Worm (Caenorhabditis elegans) whole organism, young adult: ENCODE measurements around the gene W03F9.9.

Experiments
- B0019.2 ChIP-seq: fragments of 200-800 bp; sonication (Bioruptor generic); conservative IDR thresholded peaks from 2 replicates; pipeline ENCODE4 v1.3.6; 2022; ENCODE audit warnings: missing genetic modification reagents, missing genetic modification characterization, missing compliant biosample characterization
- B0035.1 ChIP-seq: sonication (generic microtip); optimal IDR thresholded peaks from 2 replicates; lab custom pipeline; 2016; ENCODE audit warnings: missing genetic modification characterization, mild to moderate bottlenecking, missing compliant biosample characterization, missing genotype, missing genetic modification reagents
- B0261.1 ChIP-seq: sonication (generic microtip); optimal IDR thresholded peaks from 2 replicates; lab custom pipeline; 2016; ENCODE audit warnings: mild to moderate bottlenecking, missing genetic modification characterization, moderate library complexity, missing compliant biosample characterization
- D2030.7 ChIP-seq: fragments of 200-800 bp; sonication (Bioruptor generic); IDR thresholded peaks from 2 replicates; pipeline ENCODE4 v1.3.6; 2022; ENCODE audit warnings: missing genetic modification reagents, missing genetic modification characterization, missing compliant biosample characterization
- F10E7.11 ChIP-seq: sonication (generic microtip); optimal IDR thresholded peaks from 2 replicates; lab custom pipeline; 2017; ENCODE audit warnings: mild to moderate bottlenecking, missing genetic modification characterization, moderate library complexity, missing compliant biosample characterization
- F37B4.10 ChIP-seq: fragments of 200-800 bp; sonication (Bioruptor generic); IDR thresholded peaks from 2 replicates; pipeline ENCODE4 v1.3.6; 2022; ENCODE audit warnings: missing genetic modification characterization, missing compliant biosample characterization
- F39B2.1 ChIP-seq: fragments of 200-800 bp; sonication (Bioruptor generic); IDR thresholded peaks from 2 replicates; pipeline ENCODE4 v1.3.6; 2022; ENCODE audit warnings: missing genetic modification reagents, missing genetic modification characterization, missing compliant biosample characterization
- F49E8.2 ChIP-seq: sonication (generic microtip); optimal IDR thresholded peaks from 3 replicates; lab custom pipeline; 2017; ENCODE audit warnings: missing genetic modification characterization, mild to moderate bottlenecking, missing compliant biosample characterization, antibody characterized with exemption, moderate library complexity; ENCODE audit not compliant: insufficient read depth
- F57A8.1 ChIP-seq: fragments of 200-800 bp; sonication (Bioruptor generic); optimal IDR thresholded peaks from 2 replicates; lab custom pipeline; 2018; ENCODE audit warnings: mild to moderate bottlenecking, missing genetic modification characterization, moderate library complexity, missing compliant biosample characterization
- K12H6.12 ChIP-seq: fragments of 200-800 bp; sonication (Bioruptor generic); optimal IDR thresholded peaks from 2 replicates; lab custom pipeline; 2018; ENCODE audit warnings: mild to moderate bottlenecking, missing genetic modification characterization, missing compliant biosample characterization
- T26A5.8 ChIP-seq: sonication (generic microtip); optimal IDR thresholded peaks from 2 replicates; lab custom pipeline; 2016; ENCODE audit warnings: missing genetic modification characterization, missing compliant biosample characterization
- Y53F4B.3 ChIP-seq: fragments of 200-800 bp; sonication (Bioruptor generic); IDR thresholded peaks from 2 replicates; pipeline ENCODE4 v1.3.6; 2022; ENCODE audit warnings: missing genetic modification reagents, missing genetic modification characterization, missing compliant biosample characterization
- Y56A3A.18 ChIP-seq: fragments of 200-800 bp; sonication (Bioruptor generic); IDR thresholded peaks from 2 replicates; pipeline ENCODE4 v1.3.6; 2022; ENCODE audit warnings: missing genetic modification reagents, missing genetic modification characterization, missing compliant biosample characterization
- Y67H2A.10 ChIP-seq: fragments of 200-800 bp; sonication (Bioruptor generic); conservative IDR thresholded peaks from 2 replicates; pipeline ENCODE4 v1.3.6; 2022; ENCODE audit warnings: missing genetic modification reagents, missing genetic modification characterization, missing compliant biosample characterization
- ZK185.1 ChIP-seq: sonication (generic microtip); optimal IDR thresholded peaks from 2 replicates; lab custom pipeline; 2016; ENCODE audit warnings: mild to moderate bottlenecking, missing genetic modification characterization, missing compliant biosample characterization; ENCODE audit not compliant: poor library complexity, severe bottlenecking
- attf-5 ChIP-seq: fragments of 200-800 bp; sonication (Bioruptor generic); optimal IDR thresholded peaks from 2 replicates; lab custom pipeline; 2018; ENCODE audit warnings: mild to moderate bottlenecking, missing genetic modification characterization, missing compliant biosample characterization
- bed-1 ChIP-seq: fragments of 200-800 bp; sonication (Bioruptor generic); IDR thresholded peaks from 2 replicates; pipeline ENCODE4 v1.3.6; 2022; ENCODE audit warnings: missing genetic modification reagents, missing genetic modification characterization, missing compliant biosample characterization
- bed-2 ChIP-seq: fragments of 200-800 bp; sonication (Bioruptor generic); IDR thresholded peaks from 2 replicates; pipeline ENCODE4 v1.3.6; 2022; ENCODE audit warnings: missing genetic modification reagents, missing genetic modification characterization, missing compliant biosample characterization
- cebp-2 ChIP-seq: fragments of 200-800 bp; sonication (Bioruptor generic); IDR thresholded peaks from 2 replicates; pipeline ENCODE4 v1.3.6; 2022; ENCODE audit warnings: missing genetic modification characterization, missing compliant biosample characterization
- ceh-40 ChIP-seq: fragments of 200-800 bp; sonication (Bioruptor generic); IDR thresholded peaks from 2 replicates; pipeline ENCODE4 v1.3.6; 2022; ENCODE audit warnings: missing genetic modification characterization, missing compliant biosample characterization
- ceh-79 ChIP-seq: sonication (generic microtip); optimal IDR thresholded peaks from 2 replicates; lab custom pipeline; 2017; ENCODE audit warnings: mild to moderate bottlenecking, missing genetic modification characterization, missing compliant biosample characterization
- ceh-91 ChIP-seq: fragments of 200-800 bp; sonication (Bioruptor generic); IDR thresholded peaks from 2 replicates; pipeline ENCODE4 v1.3.6; 2022; ENCODE audit warnings: missing genetic modification reagents, missing genetic modification characterization, missing compliant biosample characterization
- chd-7 ChIP-seq: sonication (generic microtip); optimal IDR thresholded peaks from 2 replicates; lab custom pipeline; 2016; ENCODE audit warnings: mild to moderate bottlenecking, missing genetic modification characterization, moderate library complexity, missing compliant biosample characterization
- die-1 ChIP-seq: sonication (generic microtip); optimal IDR thresholded peaks from 2 replicates; lab custom pipeline; 2016; ENCODE audit warnings: missing genotype, mild to moderate bottlenecking, missing genetic modification characterization, missing compliant biosample characterization
- dpl-1 ChIP-seq: fragments of 150-350 bp; optimal IDR thresholded peaks from 2 replicates; lab custom pipeline; 2014; ENCODE audit warnings: missing biosample characterization, missing genetic modification reagents, missing genetic modification characterization
- egl-18 ChIP-seq: fragments of 200-800 bp; sonication (Bioruptor generic); IDR thresholded peaks from 2 replicates; pipeline ENCODE4 v1.3.6; 2022; ENCODE audit warnings: missing genetic modification reagents, missing genetic modification characterization, missing compliant biosample characterization
- ets-4 ChIP-seq: fragments of 200-800 bp; sonication (Bioruptor generic); optimal IDR thresholded peaks from 2 replicates; lab custom pipeline; 2018; ENCODE audit warnings: mild to moderate bottlenecking, missing genetic modification characterization, missing compliant biosample characterization
- fkh-3 ChIP-seq: sonication (generic microtip); optimal IDR thresholded peaks from 2 replicates; lab custom pipeline; 2016; ENCODE audit warnings: mild to moderate bottlenecking, missing genetic modification characterization, missing compliant biosample characterization
- hlh-12 ChIP-seq: sonication (generic microtip); optimal IDR thresholded peaks from 2 replicates; lab custom pipeline; 2016; ENCODE audit warnings: missing genetic modification characterization, missing compliant biosample characterization
- hlh-26 ChIP-seq: fragments of 200-800 bp; sonication (Bioruptor generic); conservative IDR thresholded peaks from 2 replicates; pipeline ENCODE4 v1.3.6; 2022; ENCODE audit warnings: missing genetic modification reagents, missing genetic modification characterization, missing compliant biosample characterization
- hmg-1.2 ChIP-seq: fragments of 200-800 bp; sonication (Bioruptor generic); IDR thresholded peaks from 2 replicates; pipeline ENCODE4 v1.3.6; 2022; ENCODE audit warnings: missing genetic modification reagents, missing genetic modification characterization, missing compliant biosample characterization
- hmg-20 ChIP-seq: fragments of 200-800 bp; sonication (Bioruptor generic); IDR thresholded peaks from 2 replicates; pipeline ENCODE4 v1.3.6; 2022; ENCODE audit warnings: missing genetic modification reagents, missing genetic modification characterization, missing compliant biosample characterization
- hrde-1 ChIP-seq: sonication (generic microtip); optimal IDR thresholded peaks from 2 replicates; lab custom pipeline; 2016; ENCODE audit warnings: missing genetic modification characterization, mild to moderate bottlenecking, missing compliant biosample characterization, moderate library complexity, missing genotype, missing genetic modification reagents, borderline replicate concordance
- hsf-1 ChIP-seq: fragments of 200-800 bp; sonication (Bioruptor generic); IDR thresholded peaks from 2 replicates; pipeline ENCODE4 v1.3.6; 2022; ENCODE audit warnings: missing genetic modification reagents, missing genetic modification characterization, missing compliant biosample characterization
- let-526 ChIP-seq: fragments of 200-800 bp; sonication (Bioruptor generic); IDR thresholded peaks from 2 replicates; pipeline ENCODE4 v1.3.6; 2022; ENCODE audit warnings: missing genetic modification reagents, missing genetic modification characterization, missing compliant biosample characterization
- let-607 ChIP-seq, 2 experiments: fragments of 200-800 bp in 1 of 2; sonication (Bioruptor generic) in 1 of 2; sonication (generic microtip) in 1 of 2; optimal IDR thresholded peaks; 2 replicates each; lab custom pipeline; 2016 to 2018; ENCODE audit warnings: mild to moderate bottlenecking in 2 of 2, missing compliant biosample characterization in 2 of 2, missing genetic modification characterization in 2 of 2, moderate library complexity in 2 of 2, missing genotype in 1 of 2
- lin-40 ChIP-seq: sonication (generic microtip); optimal IDR thresholded peaks from 2 replicates; lab custom pipeline; 2016; ENCODE audit warnings: missing genetic modification characterization, mild to moderate bottlenecking, missing compliant biosample characterization, missing genotype, missing genetic modification reagents
- madf-10 ChIP-seq: sonication (generic microtip); optimal IDR thresholded peaks from 2 replicates; lab custom pipeline; 2016; ENCODE audit warnings: mild to moderate bottlenecking, missing genetic modification characterization, missing compliant biosample characterization
- madf-3 ChIP-seq: fragments of 200-800 bp; sonication (Bioruptor generic); IDR thresholded peaks from 2 replicates; pipeline ENCODE4 v1.3.6; 2022; ENCODE audit warnings: missing genetic modification reagents, missing genetic modification characterization, missing compliant biosample characterization
- mcd-1 ChIP-seq: fragments of 200-800 bp; sonication (Bioruptor generic); IDR thresholded peaks from 2 replicates; pipeline ENCODE4 v1.3.6; 2022; ENCODE audit warnings: missing genetic modification reagents, missing genetic modification characterization, missing compliant biosample characterization
- nhr-120 ChIP-seq: fragments of 200-800 bp; sonication (Bioruptor generic); IDR thresholded peaks from 2 replicates; pipeline ENCODE4 v1.3.6; 2022; ENCODE audit warnings: missing genetic modification characterization, missing compliant biosample characterization
- nhr-80 ChIP-seq: sonication (generic microtip); optimal IDR thresholded peaks from 2 replicates; lab custom pipeline; 2016; ENCODE audit warnings: missing genetic modification characterization, missing compliant biosample characterization
- pbrm-1 ChIP-seq: fragments of 200-800 bp; sonication (Bioruptor generic); IDR thresholded peaks from 2 replicates; pipeline ENCODE4 v1.3.6; 2022; ENCODE audit warnings: missing genetic modification reagents, missing genetic modification characterization, missing compliant biosample characterization
- snpc-3.4 ChIP-seq: sonication (generic microtip); optimal IDR thresholded peaks from 2 replicates; lab custom pipeline; 2017; ENCODE audit warnings: missing genetic modification characterization, mild to moderate bottlenecking, missing compliant biosample characterization, antibody characterized with exemption, moderate library complexity, missing genotype, missing genetic modification reagents
- tbx-9 ChIP-seq: sonication (generic microtip); optimal IDR thresholded peaks from 2 replicates; lab custom pipeline; 2016; ENCODE audit warnings: borderline replicate concordance, missing genetic modification characterization, inconsistent platforms, missing compliant biosample characterization
- unc-62 ChIP-seq: fragments of 150-350 bp; optimal IDR thresholded peaks from 2 replicates; lab custom pipeline; 2014; ENCODE audit warnings: missing biosample characterization, missing genetic modification reagents, missing genetic modification characterization
- ztf-18 ChIP-seq: sonication (generic microtip); optimal IDR thresholded peaks from 2 replicates; lab custom pipeline; 2016; ENCODE audit warnings: missing genotype, mild to moderate bottlenecking, missing genetic modification characterization, missing compliant biosample characterization
- ztf-25 ChIP-seq: fragments of 200-800 bp; sonication (Bioruptor generic); IDR thresholded peaks from 2 replicates; pipeline ENCODE4 v1.3.6; 2022; ENCODE audit warnings: missing genetic modification reagents, missing genetic modification characterization, missing compliant biosample characterization
- ztf-26 ChIP-seq: sonication (generic microtip); optimal IDR thresholded peaks from 2 replicates; lab custom pipeline; 2017; ENCODE audit warnings: missing genetic modification characterization, missing compliant biosample characterization
- ztf-6 ChIP-seq: fragments of 200-800 bp; sonication (Bioruptor generic); IDR thresholded peaks from 2 replicates; pipeline ENCODE4 v1.3.6; 2022; ENCODE audit warnings: missing genetic modification reagents, missing genetic modification characterization, missing compliant biosample characterization

The W03F9.9 gene

DNA sequence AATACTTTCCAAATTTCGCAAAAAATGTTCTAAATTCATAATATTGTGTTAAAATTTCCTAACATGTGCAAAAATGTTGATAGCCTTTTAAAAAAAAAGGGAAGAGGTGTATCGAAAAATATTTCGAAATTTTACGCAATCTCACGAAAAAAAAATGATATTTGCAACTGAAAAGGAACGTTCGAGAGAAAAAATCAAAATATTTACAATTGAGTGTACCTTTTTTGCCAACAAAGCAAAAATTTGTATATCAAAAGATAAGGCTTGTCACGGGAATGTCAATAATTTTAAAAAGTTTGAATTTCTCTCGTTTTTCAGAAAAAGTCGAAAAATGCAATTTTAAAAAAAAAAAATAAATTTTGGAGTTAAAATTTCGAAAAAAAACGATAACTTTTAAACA is 15.2 kb upstream of the W03F9.9 start (continued):
- TF ChIP-seq hlh-12 (tag; lab: Kevin White, UChicago) (no peak), B0019.2 (GFP tag; lab: Robert Waterston, UW) (no peak), unc-62 (GFP tag; lab: Kevin White, UChicago) (peak; percentile 22), ceh-79 (peak; percentile 30), bed-2 (no peak), fkh-3 (tag; lab: Kevin White, UChicago) (no peak), ceh-40 (GFP tag; lab: Robert Waterston, UW) (no peak), snpc-3.4 (tag; lab: Kevin White, UChicago) (no peak), hmg-1.2 (GFP tag; lab: Robert Waterston, UW) (no peak), hlh-26 (GFP tag; lab: Robert Waterston, UW) (no peak), K12H6.12 (tag; lab: Kevin White, UChicago) (no peak), egl-18 (GFP tag; lab: Robert Waterston, UW) (no peak), ztf-6 (no peak), dpl-1 (no peak), F49E8.2 (no peak), hmg-20 (no peak), hrde-1 (no peak), Y67H2A.10 (GFP tag; lab: Robert Waterston, UW) (no peak), T26A5.8 (tag; lab: Kevin White, UChicago) (no peak), let-526 (no peak), Y56A3A.18 (GFP tag; lab: Robert Waterston, UW) (no peak), ztf-25 (GFP tag; lab: Robert Waterston, UW) (no peak), mcd-1 (no peak), ztf-26 (tag; lab: Kevin White, UChicago) (peak; percentile 2), lin-40 (tag; lab: Kevin White, UChicago) (no peak), die-1 (tag; lab: Kevin White, UChicago) (no peak), F37B4.10 (GFP tag; lab: Robert Waterston, UW) (no peak), nhr-80 (tag; lab: Kevin White, UChicago) (peak; percentile 27), B0261.1 (tag; lab: Kevin White, UChicago) (no peak), madf-10 (tag; lab: Kevin White, UChicago) (no peak), madf-3 (GFP tag; lab: Robert Waterston, UW) (0 out of 2 replicates have a peak, but pooled peaks have one; percentile 51), F10E7.11 (tag; lab: Kevin White, UChicago) (no peak), chd-7 (tag; lab: Kevin White, UChicago) (no peak), ets-4 (GFP tag; lab: Kevin White, UChicago) (no peak), F39B2.1 (GFP tag; lab: Robert Waterston, UW) (no peak), B0035.1 (tag; lab: Kevin White, UChicago) (no peak), hsf-1 (GFP tag; lab: Robert Waterston, UW) (no peak), ztf-18 (tag; lab: Kevin White, UChicago) (no peak), pbrm-1 (GFP tag; lab: Robert Waterston, UW) (no peak), D2030.7 (GFP tag; lab: Robert Waterston, UW) (no peak), bed-1 (GFP tag; lab: Robert Waterston, UW) (no peak), tbx-9 (tag; lab: Kevin White, UChicago) (no peak), let-607 (tag; optimal IDR thresholded peaks at IDR 0.05; lab: Kevin White, UChicago) (peak; percentile 97 to 99), ZK185.1 (no peak), cebp-2 (no peak), ceh-91 (no peak), F57A8.1 (GFP tag; lab: Kevin White, UChicago) (no peak), Y53F4B.3 (no peak), nhr-120 (GFP tag; lab: Robert Waterston, UW) (no peak), attf-5 (GFP tag; lab: Kevin White, UChicago) (peak; percentile 57)
